Worm (Caenorhabditis elegans) whole organism, L2 larva: ENCODE measurements around the gene rbd-1.
A peak's percentile ranks its signal among the peaks of the same experiment; 100 is the strongest.

ENCODE experiments used
- C34F6.9 ChIP-seq: fragments of 150-350 bp; optimal IDR thresholded peaks from 2 replicates; lab custom pipeline; 2014; ENCODE audit warnings: missing biosample characterization, missing genetic modification characterization
- F13H6.1 ChIP-seq: sonication (generic microtip); optimal IDR thresholded peaks from 2 replicates; lab custom pipeline; 2016; ENCODE audit warnings: missing genetic modification characterization, missing compliant biosample characterization
- R02D3.7 ChIP-seq: fragments of 150-350 bp; optimal IDR thresholded peaks from 2 replicates; lab custom pipeline; 2014; ENCODE audit warnings: missing biosample characterization, missing genetic modification characterization
- Y55F3AM.14 ChIP-seq: fragments of 200-800 bp; sonication (Bioruptor generic); optimal IDR thresholded peaks from 2 replicates; lab custom pipeline; 2018; ENCODE audit warnings: mild to moderate bottlenecking, missing genetic modification characterization, missing compliant biosample characterization
- aly-2 ChIP-seq: fragments of 150-350 bp; optimal IDR thresholded peaks from 2 replicates; lab custom pipeline; 2014; ENCODE audit warnings: missing biosample characterization, missing genetic modification characterization
- blmp-1 ChIP-seq: sonication (generic microtip); optimal IDR thresholded peaks from 2 replicates; lab custom pipeline; 2017; ENCODE audit warnings: missing genetic modification characterization, mild to moderate bottlenecking, missing compliant biosample characterization, antibody characterized with exemption, moderate library complexity; ENCODE audit not compliant: insufficient read depth
- ceh-16 ChIP-seq: fragments of 150-350 bp; optimal IDR thresholded peaks from 2 replicates; lab custom pipeline; 2014; ENCODE audit warnings: missing biosample characterization, missing genetic modification characterization
- ceh-82 ChIP-seq: fragments of 150-350 bp; optimal IDR thresholded peaks from 2 replicates; lab custom pipeline; 2014; ENCODE audit warnings: missing biosample characterization, missing genetic modification characterization
- crh-2 ChIP-seq: sonication (generic microtip); optimal IDR thresholded peaks from 2 replicates; lab custom pipeline; 2017; ENCODE audit warnings: missing biosample characterization, missing genetic modification characterization
- dmd-4 ChIP-seq: sonication (generic microtip); optimal IDR thresholded peaks from 2 replicates; lab custom pipeline; 2017; ENCODE audit warnings: missing biosample characterization, missing genetic modification characterization
- egl-27 ChIP-seq: sonication (generic microtip); optimal IDR thresholded peaks from 3 replicates; lab custom pipeline; 2017; ENCODE audit warnings: missing biosample characterization, missing genetic modification reagents, missing genetic modification characterization
- elt-1 ChIP-seq: fragments of 150-350 bp; optimal IDR thresholded peaks from 2 replicates; lab custom pipeline; 2014; ENCODE audit warnings: missing biosample characterization, missing genetic modification characterization
- elt-3 ChIP-seq: sonication (generic microtip); optimal IDR thresholded peaks from 2 replicates; lab custom pipeline; 2017; ENCODE audit warnings: missing biosample characterization, missing genetic modification characterization
- fos-1 ChIP-seq: fragments of 150-350 bp; optimal IDR thresholded peaks from 2 replicates; lab custom pipeline; 2014; ENCODE audit warnings: missing biosample characterization, missing genetic modification characterization
- gmeb-1 ChIP-seq: fragments of 150-350 bp; optimal IDR thresholded peaks from 2 replicates; lab custom pipeline; 2014; ENCODE audit warnings: missing biosample characterization, missing genetic modification characterization
- lin-11 ChIP-seq: fragments of 150-350 bp; sonication (generic microtip); optimal IDR thresholded peaks from 2 replicates; lab custom pipeline; 2014; ENCODE audit warnings: missing biosample characterization, missing genetic modification characterization, inconsistent platforms, mixed read lengths
- lin-13 ChIP-seq: fragments of 150-350 bp; optimal IDR thresholded peaks from 2 replicates; lab custom pipeline; 2014; ENCODE audit warnings: missing biosample characterization, missing genetic modification reagents, missing genetic modification characterization
- lin-39 ChIP-seq: fragments of 150-350 bp; optimal IDR thresholded peaks from 2 replicates; lab custom pipeline; 2014; ENCODE audit warnings: missing biosample characterization, missing genetic modification reagents, missing genetic modification characterization
- lsy-2 ChIP-seq, 2 experiments: fragments of 150-350 bp in 1 of 2; sonication (generic microtip) in 1 of 2; optimal IDR thresholded peaks; 2 replicates each; lab custom pipeline; 2014 to 2017; ENCODE audit warnings: missing biosample characterization in 2 of 2, missing genetic modification characterization in 2 of 2
- mab-5 ChIP-seq: fragments of 150-350 bp; optimal IDR thresholded peaks from 2 replicates; lab custom pipeline; 2014; ENCODE audit warnings: missing biosample characterization, missing genetic modification characterization
- mbf-1 ChIP-seq: sonication (generic microtip); optimal IDR thresholded peaks from 2 replicates; lab custom pipeline; 2017; ENCODE audit warnings: missing biosample characterization, missing genetic modification characterization
- mdl-1 ChIP-seq, 2 experiments: fragments of 150-350 bp in 1 of 2; sonication (generic microtip) in 1 of 2; optimal IDR thresholded peaks; 2 replicates each; lab custom pipeline; 2017; ENCODE audit warnings: missing biosample characterization in 2 of 2, missing genetic modification characterization in 2 of 2
- nhr-10 ChIP-seq: sonication (generic microtip); optimal IDR thresholded peaks from 2 replicates; lab custom pipeline; 2017; ENCODE audit warnings: missing biosample characterization, missing genetic modification characterization
- nhr-11 ChIP-seq: fragments of 150-350 bp; optimal IDR thresholded peaks from 2 replicates; lab custom pipeline; 2014; ENCODE audit warnings: missing biosample characterization, missing genetic modification characterization
- nhr-12 ChIP-seq: fragments of 150-350 bp; optimal IDR thresholded peaks from 2 replicates; lab custom pipeline; 2014; ENCODE audit warnings: missing biosample characterization, missing genetic modification characterization
- nhr-129 ChIP-seq: fragments of 150-350 bp; optimal IDR thresholded peaks from 2 replicates; lab custom pipeline; 2014; ENCODE audit warnings: missing biosample characterization, missing genetic modification characterization
- nhr-21 ChIP-seq: fragments of 150-350 bp; optimal IDR thresholded peaks from 2 replicates; lab custom pipeline; 2014; ENCODE audit warnings: missing biosample characterization, missing genetic modification characterization
- nhr-23 ChIP-seq: fragments of 150-350 bp; optimal IDR thresholded peaks from 2 replicates; lab custom pipeline; 2014; ENCODE audit warnings: missing biosample characterization, missing genetic modification reagents, missing genetic modification characterization
- nhr-237 ChIP-seq: fragments of 150-350 bp; optimal IDR thresholded peaks from 2 replicates; lab custom pipeline; 2014; ENCODE audit warnings: missing biosample characterization, missing genetic modification characterization
- nhr-25 ChIP-seq: fragments of 150-350 bp; sonication (generic microtip); optimal IDR thresholded peaks from 3 replicates; lab custom pipeline; 2014; ENCODE audit warnings: missing biosample characterization, missing genetic modification characterization
- nhr-77 ChIP-seq: fragments of 150-350 bp; optimal IDR thresholded peaks from 2 replicates; lab custom pipeline; 2014; ENCODE audit warnings: missing biosample characterization, missing genetic modification characterization
- peb-1 ChIP-seq: fragments of 150-350 bp; optimal IDR thresholded peaks from 2 replicates; lab custom pipeline; 2014; ENCODE audit warnings: missing biosample characterization, missing genetic modification characterization
- sem-4 ChIP-seq: fragments of 150-350 bp; optimal IDR thresholded peaks from 2 replicates; lab custom pipeline; 2014; ENCODE audit warnings: missing biosample characterization, missing genetic modification reagents, missing genetic modification characterization
- skn-1 ChIP-seq: sonication (generic microtip); optimal IDR thresholded peaks from 2 replicates; lab custom pipeline; 2017; ENCODE audit warnings: missing biosample characterization, missing genetic modification characterization
- sma-3 ChIP-seq: sonication (generic microtip); optimal IDR thresholded peaks from 2 replicates; lab custom pipeline; 2016; ENCODE audit warnings: missing genetic modification reagents, missing genetic modification characterization, missing compliant biosample characterization
- sma-9 ChIP-seq, 2 experiments: fragments of 150-350 bp in 1 of 2; sonication (generic microtip) in 1 of 2; optimal IDR thresholded peaks; 2 replicates each; lab custom pipeline; 2014 to 2016; ENCODE audit warnings: missing genetic modification characterization in 2 of 2, mild to moderate bottlenecking in 1 of 2, missing biosample characterization in 1 of 2, missing compliant biosample characterization in 1 of 2, missing genetic modification reagents in 1 of 2, moderate library complexity in 1 of 2
- unc-39 ChIP-seq: fragments of 150-350 bp; optimal IDR thresholded peaks from 2 replicates; lab custom pipeline; 2014; ENCODE audit warnings: missing biosample characterization, missing genetic modification characterization
- unc-55 ChIP-seq: fragments of 150-350 bp; sonication (generic microtip); optimal IDR thresholded peaks from 3 replicates; lab custom pipeline; 2014; ENCODE audit warnings: missing biosample characterization, missing genetic modification reagents, missing genetic modification characterization
- zag-1 ChIP-seq: fragments of 150-350 bp; optimal IDR thresholded peaks from 2 replicates; lab custom pipeline; 2014; ENCODE audit warnings: missing biosample characterization, missing genetic modification characterization
- ztf-1 ChIP-seq: fragments of 200-800 bp; sonication (Bioruptor generic); conservative IDR thresholded peaks from 2 replicates; pipeline ENCODE4 v1.3.6; 2022; ENCODE audit warnings: missing genetic modification characterization, missing compliant biosample characterization
- ztf-11 ChIP-seq: sonication (generic microtip); optimal IDR thresholded peaks from 2 replicates; lab custom pipeline; 2017; ENCODE audit warnings: missing biosample characterization, missing genetic modification characterization
- ztf-4 ChIP-seq: fragments of 150-350 bp; optimal IDR thresholded peaks from 2 replicates; lab custom pipeline; 2014; ENCODE audit warnings: missing biosample characterization, missing genetic modification characterization

Gene rbd-1

DNA sequence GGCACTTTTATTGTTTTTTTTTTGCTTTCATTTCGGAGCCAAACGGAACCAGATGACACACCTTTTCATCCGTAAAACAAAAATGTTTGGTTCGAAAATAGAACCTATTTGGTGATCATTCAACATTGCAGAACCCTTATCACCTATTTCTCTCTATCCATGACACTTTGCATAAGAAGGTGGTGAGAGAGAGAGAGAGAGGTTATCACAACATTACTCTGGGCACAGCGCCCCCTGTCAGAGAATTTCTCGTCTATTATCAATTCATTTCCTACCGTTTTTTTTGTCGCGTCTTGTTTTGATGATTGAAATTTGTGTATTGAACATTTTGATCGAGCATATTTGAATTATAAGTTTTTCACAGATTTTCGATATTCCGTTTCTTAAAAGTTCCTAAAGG is 24.6 kb upstream of the rbd-1 start:
- no peak for TF ChIP-seq nhr-10
- no peak for TF ChIP-seq skn-1 (tag; lab: Kevin White, UChicago)
- TF ChIP-seq sma-9 (GFP tag; optimal IDR thresholded peaks at IDR 0.05; lab: Kevin White, UChicago) = no peak
- no peak for TF ChIP-seq sma-9 (tag; optimal IDR thresholded peaks at IDR 0.05; lab: Kevin White, UChicago)
- TF ChIP-seq fos-1 (tag; lab: Kevin White, UChicago) = peak; percentile 75
- TF ChIP-seq, all 48 proteins: peak for 1

DNA sequence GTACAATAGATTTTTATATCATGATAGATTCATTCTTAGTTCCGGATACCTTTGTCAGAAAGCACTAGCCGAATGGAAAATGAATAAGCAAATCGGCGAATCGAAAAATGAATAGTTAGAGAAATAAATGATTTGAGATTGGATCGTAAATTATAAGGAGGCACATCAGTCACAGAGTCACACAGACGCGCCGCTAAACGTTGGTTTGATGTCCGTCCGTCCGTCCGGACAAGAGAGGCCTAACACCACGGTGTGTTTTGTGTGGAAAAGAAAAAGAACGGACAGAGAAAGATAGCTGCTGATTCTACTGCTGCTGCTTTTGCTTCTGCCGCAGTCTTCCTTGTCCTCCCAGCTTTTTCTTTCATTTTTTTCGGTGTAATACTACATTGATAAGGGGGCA is 23.8 kb upstream of the rbd-1 start:
- TF ChIP-seq fos-1 (tag; lab: Kevin White, UChicago) (peak; percentile 15), nhr-25 (no peak)

DNA sequence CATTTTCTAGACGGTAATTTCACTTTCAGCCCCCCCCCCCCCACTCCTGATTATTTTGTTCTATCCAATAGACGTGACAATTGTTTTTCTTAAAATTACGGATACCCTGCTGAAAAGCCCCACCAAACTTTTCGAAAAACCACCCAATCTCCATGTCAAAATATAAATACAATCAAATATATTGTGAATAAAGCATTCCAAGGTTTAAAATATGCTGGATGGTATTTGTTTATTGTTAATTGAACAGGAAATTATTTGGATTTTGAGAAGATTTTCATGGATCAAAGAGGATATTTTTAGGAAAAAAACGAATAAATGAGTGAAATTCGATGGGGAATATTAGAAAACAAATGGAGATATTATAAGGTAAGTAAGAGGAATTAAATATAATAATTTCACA is 21.0 kb upstream of the rbd-1 start, which contains the start of gene C27D8.4:
Gene C27D8.4, plus strand, starts transcription at position 301 of the 400 bp plus-strand sequence.
- TF ChIP-seq lin-13 (GFP tag; lab: Kevin White, UChicago) (no peak), sma-9 (GFP tag; optimal IDR thresholded peaks at IDR 0.05; lab: Kevin White, UChicago) (no peak), sma-9 (tag; optimal IDR thresholded peaks at IDR 0.05; lab: Kevin White, UChicago) (no peak), nhr-237 (no peak), zag-1 (tag; lab: Kevin White, UChicago) (no peak), aly-2 (tag; lab: Kevin White, UChicago) (no peak)

DNA sequence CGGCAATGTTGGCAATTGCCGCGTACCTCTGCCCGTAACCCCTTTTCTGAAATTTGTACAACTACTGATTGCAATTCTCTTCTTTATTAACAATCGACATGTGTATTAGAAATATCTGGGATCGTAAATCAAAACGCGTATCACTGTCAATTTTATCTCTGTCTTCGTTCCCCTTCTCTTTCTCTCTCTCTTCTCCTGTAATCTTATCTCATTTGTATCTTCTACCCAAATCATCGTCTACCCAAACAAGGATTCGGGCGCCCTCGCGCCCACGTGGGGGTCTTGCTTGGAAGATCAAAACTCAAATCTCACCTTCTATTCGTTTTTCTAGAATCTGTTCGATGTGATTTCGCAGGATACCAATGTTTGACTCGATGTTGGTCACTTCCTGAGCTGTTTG is 13.8 kb upstream of the rbd-1 start, which contains the start of gene C27D8.2:
Gene C27D8.2, plus strand, starts transcription at position 222 of the 400 bp plus-strand sequence.
- no peak for TF ChIP-seq egl-27
- no peak for TF ChIP-seq ceh-82
- TF ChIP-seq mdl-1 (tag; optimal IDR thresholded peaks at IDR 0.05; lab: Kevin White, UChicago) = peak in 1 of 2 experiments; percentile 45
- TF ChIP-seq Y55F3AM.14 (GFP tag; lab: Kevin White, UChicago) = no peak
- no peak for TF ChIP-seq lin-39 (tag; lab: Kevin White, UChicago)
- no peak for TF ChIP-seq nhr-77 (tag; lab: Kevin White, UChicago)
- no peak for TF ChIP-seq sem-4 (tag; lab: Kevin White, UChicago)
- TF ChIP-seq blmp-1 (tag; lab: Kevin White, UChicago) = peak; percentile 12
- no peak for TF ChIP-seq aly-2 (tag; lab: Kevin White, UChicago)
- no peak for TF ChIP-seq crh-2 (tag; lab: Kevin White, UChicago)
- no peak for TF ChIP-seq ztf-11 (tag; lab: Kevin White, UChicago)
- no peak for TF ChIP-seq unc-55
- TF ChIP-seq sma-3 (GFP tag; lab: Kevin White, UChicago) = no peak
- TF ChIP-seq nhr-237 = no peak
- no peak for TF ChIP-seq C34F6.9 (tag; lab: Kevin White, UChicago)
- no peak for TF ChIP-seq nhr-25
- no peak for TF ChIP-seq lsy-2 (tag; optimal IDR thresholded peaks at IDR 0.05; lab: Kevin White, UChicago)
- TF ChIP-seq ceh-16 (tag; lab: Kevin White, UChicago) = no peak
- TF ChIP-seq peb-1 (tag; lab: Kevin White, UChicago) = no peak
- TF ChIP-seq elt-1 (tag; lab: Kevin White, UChicago) = no peak
- TF ChIP-seq nhr-11 (tag; lab: Kevin White, UChicago) = no peak
- no peak for TF ChIP-seq skn-1 (tag; lab: Kevin White, UChicago)
- TF ChIP-seq dmd-4 (tag; lab: Kevin White, UChicago) = no peak
- no peak for TF ChIP-seq ztf-1
- no peak for TF ChIP-seq mbf-1 (tag; lab: Kevin White, UChicago)
- no peak for TF ChIP-seq lin-11 (tag; lab: Kevin White, UChicago)
- TF ChIP-seq sma-9 (GFP tag; optimal IDR thresholded peaks at IDR 0.05; lab: Kevin White, UChicago) = peak; percentile 56
- TF ChIP-seq sma-9 (tag; optimal IDR thresholded peaks at IDR 0.05; lab: Kevin White, UChicago) = no peak
- no peak for TF ChIP-seq nhr-129 (tag; lab: Kevin White, UChicago)
- no peak for TF ChIP-seq nhr-10
- no peak for TF ChIP-seq zag-1 (tag; lab: Kevin White, UChicago)
- no peak for TF ChIP-seq F13H6.1 (tag; lab: Kevin White, UChicago)
- no peak for TF ChIP-seq lin-13 (GFP tag; lab: Kevin White, UChicago)
- TF ChIP-seq fos-1 (tag; lab: Kevin White, UChicago) = peak; percentile 7
- no peak for TF ChIP-seq ztf-4 (tag; lab: Kevin White, UChicago)
- no peak for TF ChIP-seq elt-3
- TF ChIP-seq nhr-21 (tag; lab: Kevin White, UChicago) = peak; percentile 75
- TF ChIP-seq mab-5 (tag; lab: Kevin White, UChicago) = no peak
- no peak for TF ChIP-seq nhr-23 (tag; lab: Kevin White, UChicago)
- no peak for TF ChIP-seq gmeb-1 (tag; lab: Kevin White, UChicago)
- no peak for TF ChIP-seq unc-39
- no peak for TF ChIP-seq nhr-12 (tag; lab: Kevin White, UChicago)
- no peak for TF ChIP-seq R02D3.7 (tag; lab: Kevin White, UChicago)
